Worm (Caenorhabditis elegans) whole organism, L4 larva: ENCODE results near the gene anmt-3.

Experiments used
- F37D6.2 ChIP-seq: sonication (generic microtip); optimal IDR thresholded peaks from 2 replicates; lab custom pipeline; 2016; ENCODE audit warnings: mild to moderate bottlenecking, missing genetic modification characterization, missing compliant biosample characterization
- T20F7.1 ChIP-seq: fragments of 200-800 bp; sonication (Bioruptor generic); optimal IDR thresholded peaks from 2 replicates; lab custom pipeline; 2018; ENCODE audit warnings: mild to moderate bottlenecking, missing genetic modification characterization, missing compliant biosample characterization
- Y105C5A.15 ChIP-seq: fragments of 200-800 bp; sonication (Bioruptor generic); IDR thresholded peaks from 2 replicates; pipeline ENCODE4 v1.3.6; 2022; ENCODE audit warnings: missing genetic modification characterization, missing compliant biosample characterization
- ZK337.2 ChIP-seq: fragments of 200-800 bp; sonication (Bioruptor generic); IDR thresholded peaks from 2 replicates; pipeline ENCODE4 v1.3.6; 2022; ENCODE audit warnings: missing genetic modification reagents, missing genetic modification characterization, missing compliant biosample characterization
- aha-1 ChIP-seq: fragments of 150-350 bp; peaks from one replicate; lab custom pipeline; 2014; ENCODE audit warnings: missing biosample characterization, missing genetic modification characterization
- ceh-28 ChIP-seq: fragments of 150-350 bp; optimal IDR thresholded peaks from 2 replicates; lab custom pipeline; 2014; ENCODE audit warnings: missing biosample characterization, missing genetic modification reagents, missing genetic modification characterization
- ceh-44 ChIP-seq: fragments of 200-800 bp; sonication (Bioruptor generic); IDR thresholded peaks from 2 replicates; pipeline ENCODE4 v1.3.6; 2022; ENCODE audit warnings: missing genetic modification reagents, missing genetic modification characterization, missing compliant biosample characterization
- ctbp-1 ChIP-seq: fragments of 200-800 bp; sonication (Bioruptor generic); IDR thresholded peaks from 2 replicates; pipeline ENCODE4 v1.3.6; 2022; ENCODE audit warnings: missing genetic modification reagents, missing genetic modification characterization, missing compliant biosample characterization
- daf-8 ChIP-seq: fragments of 200-800 bp; sonication (Bioruptor generic); IDR thresholded peaks from 2 replicates; pipeline ENCODE4 v1.3.6; 2022; ENCODE audit warnings: missing genetic modification characterization, missing compliant biosample characterization
- dmd-6 ChIP-seq: fragments of 200-800 bp; sonication (Bioruptor generic); IDR thresholded peaks from 2 replicates; pipeline ENCODE4 v1.3.6; 2022; ENCODE audit warnings: missing genetic modification reagents, missing genetic modification characterization, missing compliant biosample characterization
- dmd-8 ChIP-seq: fragments of 200-800 bp; sonication (Bioruptor generic); IDR thresholded peaks from 2 replicates; pipeline ENCODE4 v1.3.6; 2022; ENCODE audit warnings: missing genetic modification characterization, missing compliant biosample characterization
- dve-1 ChIP-seq: sonication (generic microtip); optimal IDR thresholded peaks from 2 replicates; lab custom pipeline; 2017; ENCODE audit warnings: antibody characterized with exemption, mild to moderate bottlenecking, missing genetic modification characterization, missing compliant biosample characterization; ENCODE audit not compliant: insufficient read depth
- hlh-11 ChIP-seq: fragments of 200-800 bp; sonication (Bioruptor generic); optimal IDR thresholded peaks from 2 replicates; lab custom pipeline; 2018; ENCODE audit warnings: mild to moderate bottlenecking, missing genetic modification characterization, missing compliant biosample characterization
- hlh-30 ChIP-seq: sonication (generic microtip); optimal IDR thresholded peaks from 2 replicates; lab custom pipeline; 2017; ENCODE audit warnings: antibody characterized with exemption, mild to moderate bottlenecking, missing genetic modification characterization, missing compliant biosample characterization; ENCODE audit not compliant: insufficient read depth
- hmg-1.1 ChIP-seq: fragments of 200-800 bp; sonication (Bioruptor generic); IDR thresholded peaks from 2 replicates; pipeline ENCODE4 v1.3.6; 2022; ENCODE audit warnings: missing genetic modification reagents, missing genetic modification characterization, missing compliant biosample characterization
- lin-13 ChIP-seq: fragments of 150-350 bp; optimal IDR thresholded peaks from 2 replicates; lab custom pipeline; 2014; ENCODE audit warnings: missing biosample characterization, missing genetic modification reagents, missing genetic modification characterization
- lin-38 ChIP-seq: fragments of 200-800 bp; sonication (Bioruptor generic); IDR thresholded peaks from 2 replicates; pipeline ENCODE4 v1.3.6; 2022; ENCODE audit warnings: missing genetic modification reagents, missing genetic modification characterization, missing compliant biosample characterization
- lir-3 ChIP-seq: sonication (generic microtip); optimal IDR thresholded peaks from 2 replicates; lab custom pipeline; 2016; ENCODE audit warnings: mild to moderate bottlenecking, missing genetic modification characterization, missing compliant biosample characterization
- lsy-2 ChIP-seq, 2 experiments: fragments of 150-350 bp in 1 of 2; sonication (generic microtip) in 1 of 2; optimal IDR thresholded peaks; 2 replicates each; lab custom pipeline; 2014 to 2017; ENCODE audit warnings: missing biosample characterization in 2 of 2, missing genetic modification characterization in 2 of 2
- madf-9 ChIP-seq: fragments of 200-800 bp; sonication (Bioruptor generic); conservative IDR thresholded peaks from 2 replicates; pipeline ENCODE4 v1.3.6; 2022; ENCODE audit warnings: missing genetic modification reagents, missing genetic modification characterization, missing compliant biosample characterization
- mep-1 ChIP-seq: fragments of 150-350 bp; sonication (generic microtip); optimal IDR thresholded peaks from 3 replicates; lab custom pipeline; 2014; ENCODE audit warnings: missing biosample characterization, missing genetic modification characterization
- mxl-2 ChIP-seq: fragments of 200-800 bp; sonication (Bioruptor generic); conservative IDR thresholded peaks from 2 replicates; pipeline ENCODE4 v1.3.6; 2022; ENCODE audit warnings: missing genetic modification reagents, missing genetic modification characterization, missing compliant biosample characterization
- mxl-3 ChIP-seq: fragments of 200-800 bp; sonication (Bioruptor generic); optimal IDR thresholded peaks from 2 replicates; lab custom pipeline; 2018; ENCODE audit warnings: mild to moderate bottlenecking, missing genetic modification characterization, missing compliant biosample characterization
- nhr-102 ChIP-seq: sonication (generic microtip); optimal IDR thresholded peaks from 2 replicates; lab custom pipeline; 2016; ENCODE audit warnings: mild to moderate bottlenecking, missing genetic modification characterization, moderate library complexity, missing compliant biosample characterization
- nhr-28 ChIP-seq: fragments of 150-350 bp; optimal IDR thresholded peaks from 2 replicates; lab custom pipeline; 2014; ENCODE audit warnings: missing biosample characterization, missing genetic modification characterization
- nhr-42 ChIP-seq: fragments of 200-800 bp; sonication (Bioruptor generic); IDR thresholded peaks from 2 replicates; pipeline ENCODE4 v1.3.6; 2022; ENCODE audit warnings: missing genetic modification characterization, missing compliant biosample characterization
- nhr-48 ChIP-seq: sonication (generic microtip); optimal IDR thresholded peaks from 2 replicates; lab custom pipeline; 2016; ENCODE audit warnings: mild to moderate bottlenecking, missing genetic modification characterization, missing compliant biosample characterization
- nhr-77 ChIP-seq: fragments of 150-350 bp; optimal IDR thresholded peaks from 2 replicates; lab custom pipeline; 2014; ENCODE audit warnings: missing biosample characterization, missing genetic modification characterization
- pha-4 ChIP-seq, 2 experiments: fragments of 150-350 bp in 1 of 2; fragments of 200-800 bp in 1 of 2; sonication (Bioruptor generic) in 1 of 2; IDR thresholded peaks in 1 of 2; optimal IDR thresholded peaks in 1 of 2; 2 replicates each; pipeline versions ENCODE4 v1.3.6 to Lab custom; 2014 to 2022; ENCODE audit warnings: missing genetic modification characterization in 2 of 2, missing genetic modification reagents in 2 of 2, missing biosample characterization in 1 of 2, missing compliant biosample characterization in 1 of 2
- php-3 ChIP-seq: fragments of 200-800 bp; sonication (Bioruptor generic); IDR thresholded peaks from 2 replicates; pipeline ENCODE4 v1.3.6; 2022; ENCODE audit warnings: missing genetic modification reagents, missing genetic modification characterization, missing compliant biosample characterization
- pqm-1 ChIP-seq: sonication (generic microtip); optimal IDR thresholded peaks from 2 replicates; lab custom pipeline; 2017; ENCODE audit warnings: missing biosample characterization, missing genetic modification characterization
- skn-1 ChIP-seq: fragments of 150-350 bp; optimal IDR thresholded peaks from 2 replicates; lab custom pipeline; 2014; ENCODE audit warnings: missing biosample characterization, missing genetic modification characterization
- spr-3 ChIP-seq: fragments of 200-800 bp; sonication (Bioruptor generic); optimal IDR thresholded peaks from 2 replicates; lab custom pipeline; 2018; ENCODE audit warnings: mild to moderate bottlenecking, missing genetic modification characterization, missing compliant biosample characterization
- tra-1 ChIP-seq: fragments of 200-800 bp; sonication (Bioruptor generic); IDR thresholded peaks from 2 replicates; pipeline ENCODE4 v1.3.6; 2022; ENCODE audit warnings: missing genetic modification reagents, missing genetic modification characterization, missing compliant biosample characterization
- unc-130 ChIP-seq: sonication (generic microtip); optimal IDR thresholded peaks from 2 replicates; lab custom pipeline; 2016; ENCODE audit warnings: missing genetic modification reagents, missing genetic modification characterization, missing compliant biosample characterization
- unc-62 ChIP-seq, 3 experiments: fragments of 150-350 bp in 1 of 3; sonication (generic microtip); optimal IDR thresholded peaks in 2 of 3; peaks in 1 of 3; 1 replicate in 1 of 3; 2 replicates in 2 of 3; lab custom pipeline; 2014 to 2017; ENCODE audit warnings: missing biosample characterization in 3 of 3, missing genetic modification characterization in 3 of 3, missing genetic modification reagents in 3 of 3, missing genotype in 1 of 3
- vab-7 ChIP-seq: fragments of 200-800 bp; sonication (Bioruptor generic); IDR thresholded peaks from 2 replicates; pipeline ENCODE4 v1.3.6; 2022; ENCODE audit warnings: missing genetic modification reagents, missing genetic modification characterization, missing compliant biosample characterization
- zag-1 ChIP-seq: fragments of 150-350 bp; optimal IDR thresholded peaks from 2 replicates; lab custom pipeline; 2014; ENCODE audit warnings: missing biosample characterization, missing genetic modification characterization
- zfp-3 ChIP-seq: fragments of 200-800 bp; sonication (Bioruptor generic); conservative IDR thresholded peaks from 2 replicates; pipeline ENCODE4 v1.3.6; 2022; ENCODE audit warnings: missing genetic modification reagents, missing genetic modification characterization, missing compliant biosample characterization
- ztf-7 ChIP-seq: fragments of 150-350 bp; optimal IDR thresholded peaks from 2 replicates; lab custom pipeline; 2014; ENCODE audit warnings: missing biosample characterization, missing genetic modification characterization

The anmt-3 gene

DNA sequence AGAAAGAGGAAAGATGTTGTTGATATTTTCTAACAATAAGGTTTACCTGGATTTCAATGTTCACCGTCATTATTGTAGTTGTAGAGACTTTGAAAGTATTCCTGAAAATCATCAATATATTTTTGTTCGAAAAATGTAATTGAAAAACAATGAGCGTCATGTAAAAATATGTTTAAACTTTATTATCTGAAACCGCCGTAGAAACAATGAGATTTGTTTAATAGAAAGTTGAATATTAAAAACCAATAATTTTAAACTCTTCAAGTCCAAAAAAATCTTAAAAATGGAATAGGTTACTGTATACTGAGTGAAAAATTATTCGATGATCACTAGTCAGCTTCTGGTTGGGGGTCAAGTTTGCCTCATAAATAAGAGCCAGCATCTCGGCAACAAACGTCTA is at the start of gene anmt-3:
Gene anmt-3 (minus strand): TSS at position 101 of the 400 bp plus-strand sequence.
- TF ChIP-seq ZK337.2 (GFP tag; lab: Robert Waterston, UW) (no peak), ceh-44 (GFP tag; lab: Robert Waterston, UW) (no peak), ceh-28 (no peak), ctbp-1 (GFP tag; lab: Robert Waterston, UW) (no peak), T20F7.1 (no peak), php-3 (no peak), nhr-77 (tag; lab: Kevin White, UChicago) (no peak), nhr-42 (GFP tag; lab: Robert Waterston, UW) (no peak), lir-3 (tag; lab: Kevin White, UChicago) (no peak)

DNA sequence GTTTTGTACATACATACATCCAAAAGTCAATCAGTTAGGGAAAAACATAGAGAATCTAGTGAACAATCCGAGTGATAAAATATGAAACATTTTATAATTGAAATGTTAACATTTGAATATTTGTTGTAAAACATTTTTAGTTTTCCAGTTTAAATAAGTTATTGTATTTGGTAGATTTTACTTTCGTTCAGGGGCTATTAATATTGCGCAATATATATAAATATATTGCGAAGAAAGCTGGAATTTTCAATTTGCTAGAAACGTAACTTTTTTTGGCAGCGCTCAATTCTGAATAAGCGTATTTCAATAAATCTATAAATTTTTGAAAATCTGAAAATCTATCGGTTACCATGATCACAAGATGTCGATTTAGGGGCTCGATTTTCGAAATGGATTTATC is 49.4 kb upstream of the anmt-3 start:
- TF ChIP-seq dmd-8 (GFP tag; lab: Robert Waterston, UW) (no peak), daf-8 (GFP tag; lab: Robert Waterston, UW) (no peak), madf-9 (GFP tag; lab: Robert Waterston, UW) (no peak), lin-38 (0 out of 2 replicates have a peak, but pooled peaks have one; percentile 26), vab-7 (no peak), zfp-3 (GFP tag; lab: Robert Waterston, UW) (no peak), pha-4 (GFP tag; IDR thresholded peaks at IDR 0.05; lab: Robert Waterston, UW) (no peak), pha-4 (tag; optimal IDR thresholded peaks at IDR 0.05; lab: Kevin White, UChicago) (no peak)

DNA sequence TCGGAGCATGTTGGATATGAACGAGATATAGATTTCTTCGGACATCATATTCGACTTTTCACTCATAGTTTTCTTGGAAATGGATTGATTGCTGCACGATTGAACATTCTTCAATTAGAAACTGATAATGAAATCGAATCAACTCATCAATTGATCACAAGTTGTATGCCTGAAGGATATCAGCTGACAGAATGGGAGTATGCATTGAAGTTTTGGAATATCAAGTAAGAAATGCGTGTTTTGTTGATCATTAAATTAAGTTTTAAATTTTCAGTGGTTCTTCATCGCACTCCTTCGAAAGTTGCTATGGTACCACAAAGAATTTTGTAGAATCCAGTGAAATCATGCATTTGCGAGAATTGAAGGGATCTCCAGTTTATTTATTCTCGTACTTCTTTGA is 48.2 kb upstream of the anmt-3 start:
- no peak for TF ChIP-seq zag-1
- peak; percentile 15 for TF ChIP-seq hlh-30
- TF ChIP-seq spr-3 (GFP tag; lab: Kevin White, UChicago) = no peak

- peak; percentile 96 for TF ChIP-seq nhr-28 (tag; lab: Kevin White, UChicago)
- peak; percentile 12; the same call in 1 of the 2 replicates for TF ChIP-seq dmd-6
- peak; percentile 62 for TF ChIP-seq hlh-30
These were observed 46.1 kb upstream of the anmt-3 start, which contains the start of gene uda-1 for ce11 chrV:10004048-10004761. Gene uda-1, plus strand, starts transcription at chrV:10004755.

DNA sequence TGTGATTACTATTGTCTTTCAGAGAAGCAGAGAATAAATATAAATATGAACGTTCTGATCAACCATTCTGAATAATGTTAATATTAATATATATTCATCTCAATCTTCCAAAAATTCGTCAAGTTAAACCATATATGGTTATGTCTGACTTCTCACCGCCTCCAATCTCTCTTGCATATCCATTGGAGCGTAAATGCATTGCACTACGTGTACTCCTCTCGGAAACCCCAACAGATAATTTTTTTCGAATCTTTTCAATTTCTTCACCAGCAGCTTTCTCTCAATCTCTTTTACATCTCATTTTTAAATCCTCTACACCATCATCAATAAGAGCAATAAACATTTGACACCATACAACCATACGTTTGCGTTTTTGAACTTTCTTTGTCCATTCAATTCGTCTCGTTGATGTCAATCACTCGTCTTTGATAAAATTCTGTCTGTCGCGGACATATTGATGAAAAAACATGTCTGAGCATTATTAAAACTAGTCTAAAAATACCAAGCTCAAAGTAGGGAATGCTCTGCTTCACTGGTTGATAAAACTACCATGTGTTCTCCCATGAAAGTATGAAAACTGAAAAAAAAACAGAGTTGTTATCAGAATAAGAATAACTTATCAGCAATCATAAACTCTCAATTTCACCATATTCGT is 45.3 kb upstream of the anmt-3 start:
- TF ChIP-seq Y105C5A.15 (GFP tag; lab: Robert Waterston, UW) (no peak), skn-1 (no peak), mep-1 (peak; percentile 55), pqm-1 (peak; percentile 64), ceh-28 (no peak), nhr-48 (tag; lab: Kevin White, UChicago) (peak; percentile 57), unc-62 (GFP tag; optimal IDR thresholded peaks at IDR 0.05 in 1 of 2; lab: Kevin White, UChicago) (no peak), unc-62 (tag; optimal IDR thresholded peaks at IDR 0.05; lab: Kevin White, UChicago) (no peak), mxl-2 (GFP tag; lab: Robert Waterston, UW) (no peak), F37D6.2 (tag; lab: Kevin White, UChicago) (no peak), hmg-1.1 (GFP tag; lab: Robert Waterston, UW) (no peak), ztf-7 (tag; lab: Kevin White, UChicago) (no peak), lsy-2 (tag; optimal IDR thresholded peaks at IDR 0.05; lab: Kevin White, UChicago) (peak; percentile 23 to 75), nhr-102 (peak; percentile 18), zag-1 (no peak), dmd-8 (GFP tag; lab: Robert Waterston, UW) (no peak), unc-130 (GFP tag; lab: Kevin White, UChicago) (peak; percentile 17), T20F7.1 (peak; percentile 56), aha-1 (tag; lab: Kevin White, UChicago) (no peak), tra-1 (peak; percentile 43; the same call in 1 of the 2 replicates), hlh-11 (tag; lab: Kevin White, UChicago) (peak; percentile 75), nhr-28 (tag; lab: Kevin White, UChicago) (peak; percentile 71), dve-1 (tag; lab: Kevin White, UChicago) (peak; percentile 86), lin-13 (GFP tag; lab: Kevin White, UChicago) (peak; percentile 8), mxl-3 (no peak), nhr-42 (GFP tag; lab: Robert Waterston, UW) (no peak), lin-38 (peak; percentile 94), nhr-77 (tag; lab: Kevin White, UChicago) (peak; percentile 5)
